Worm (Caenorhabditis elegans) whole organism, mixed stage, embryonic: ENCODE measurements around the gene sqv-1.

Experiments
- ceh-39 ChIP-seq: fragments of 150-350 bp; optimal IDR thresholded peaks from 2 replicates; lab custom pipeline; 2014; ENCODE audit warnings: missing biosample characterization, missing genetic modification characterization
- ces-1 ChIP-seq: fragments of 150-350 bp; optimal IDR thresholded peaks from 2 replicates; lab custom pipeline; 2014; ENCODE audit warnings: missing biosample characterization, missing genetic modification reagents, missing genetic modification characterization
- lin-32 ChIP-seq: fragments of 200-800 bp; sonication (Bioruptor generic); optimal IDR thresholded peaks from 2 replicates; lab custom pipeline; 2018; ENCODE audit warnings: mild to moderate bottlenecking, missing genetic modification characterization, missing compliant biosample characterization
- lsy-2 ChIP-seq: fragments of 150-350 bp; optimal IDR thresholded peaks from 2 replicates; lab custom pipeline; 2014; ENCODE audit warnings: missing biosample characterization, missing genetic modification characterization
- mep-1 ChIP-seq: fragments of 150-350 bp; optimal IDR thresholded peaks from 2 replicates; lab custom pipeline; 2017; ENCODE audit warnings: missing biosample characterization, missing genetic modification reagents, missing genetic modification characterization, inconsistent platforms
- nhr-12 ChIP-seq: fragments of 150-350 bp; optimal IDR thresholded peaks from 2 replicates; lab custom pipeline; 2014; ENCODE audit warnings: missing biosample characterization, missing genetic modification characterization
- nhr-28 ChIP-seq: fragments of 150-350 bp; optimal IDR thresholded peaks from 2 replicates; lab custom pipeline; 2014; ENCODE audit warnings: missing biosample characterization, missing genetic modification characterization
- pha-4 ChIP-seq: fragments of 150-350 bp; optimal IDR thresholded peaks from 2 replicates; lab custom pipeline; 2018; ENCODE audit warnings: missing biosample characterization, missing genetic modification reagents, missing genetic modification characterization
- snpc-4 ChIP-seq: fragments of 150-350 bp; optimal IDR thresholded peaks from 2 replicates; lab custom pipeline; 2014; ENCODE audit warnings: missing biosample characterization, missing genetic modification characterization

Gene sqv-1

DNA sequence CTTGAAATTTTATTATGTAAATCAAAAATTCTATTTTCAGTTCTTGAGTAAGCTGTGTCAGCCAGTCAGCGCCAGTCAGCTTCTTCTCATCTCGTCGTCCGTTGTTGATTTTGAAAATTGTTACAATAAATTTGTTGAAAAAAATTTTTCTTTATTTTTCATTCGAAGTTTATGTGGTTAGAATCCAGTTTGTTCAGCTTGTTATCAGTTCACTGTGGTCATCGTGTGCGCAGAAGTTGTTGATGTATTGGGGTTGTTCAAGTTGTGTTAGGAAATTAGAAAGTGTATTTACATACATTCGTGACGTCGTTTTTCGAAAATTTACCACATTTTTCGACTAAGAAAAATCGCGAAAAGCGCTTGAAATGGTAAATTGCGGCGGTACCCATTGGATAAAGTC lies 36.9 kb downstream of the sqv-1 start:
- TF ChIP-seq mep-1 (tag; lab: Kevin White, UChicago) (no peak), nhr-12 (tag; lab: Kevin White, UChicago) (no peak), snpc-4 (tag; lab: Kevin White, UChicago) (no peak), ces-1 (GFP tag; lab: Kevin White, UChicago) (no peak), ceh-39 (tag; lab: Kevin White, UChicago) (no peak), lsy-2 (tag; lab: Kevin White, UChicago) (no peak), lin-32 (GFP tag; lab: Kevin White, UChicago) (no peak), pha-4 (tag; lab: Kevin White, UChicago) (no peak), nhr-28 (tag; lab: Kevin White, UChicago) (no peak)
